Worm (Caenorhabditis elegans): ENCODE data around the gene ZK813.7.

- TF ChIP-seq unc-39 (tag; optimal IDR thresholded peaks at IDR 0.05) = no peak
- no peak for TF ChIP-seq M03D4.4 (tag; optimal IDR thresholded peaks at IDR 0.05)
- no peak for TF ChIP-seq blmp-1 (tag; optimal IDR thresholded peaks at IDR 0.05)
- TF ChIP-seq unc-62 (GFP tag; optimal IDR thresholded peaks at IDR 0.05) = no peak
- TF ChIP-seq nhr-76 (tag; optimal IDR thresholded peaks at IDR 0.05) = no peak
- TF ChIP-seq lin-13 (tag; optimal IDR thresholded peaks at IDR 0.05) = no peak
- no peak for TF ChIP-seq ztf-11 (tag; optimal IDR thresholded peaks at IDR 0.05)
- no peak for TF ChIP-seq lsy-2 (tag; optimal IDR thresholded peaks at IDR 0.05)
- no peak for TF ChIP-seq snpc-4 (tag; optimal IDR thresholded peaks at IDR 0.05)
- no peak for TF ChIP-seq nhr-12 (tag; optimal IDR thresholded peaks at IDR 0.05)
Observed at ce11 chrX:3451122-3451521, 6.5 kb downstream of the ZK813.7 start, which contains the start of gene ZK813.5.
